Worm (Caenorhabditis elegans) whole organism, mixed stage, embryonic: ENCODE measurements around the gene F23A7.3.

Source experiments
- blmp-1 ChIP-seq: fragments of 150-350 bp; optimal IDR thresholded peaks from 2 replicates; lab custom pipeline; 2014; ENCODE audit warnings: missing biosample characterization, missing genetic modification characterization
- elt-1 ChIP-seq: sonication (generic microtip); optimal IDR thresholded peaks from 2 replicates; lab custom pipeline; 2017; ENCODE audit warnings: missing genetic modification characterization, mild to moderate bottlenecking, missing compliant biosample characterization, antibody characterized with exemption, moderate library complexity, borderline replicate concordance; ENCODE audit not compliant: insufficient read depth
- ham-2 ChIP-seq: fragments of 200-800 bp; sonication (Bioruptor generic); optimal IDR thresholded peaks from 2 replicates; lab custom pipeline; 2018; ENCODE audit warnings: mild to moderate bottlenecking, missing genetic modification characterization, missing compliant biosample characterization
- lin-13 ChIP-seq: fragments of 150-350 bp; optimal IDR thresholded peaks from 2 replicates; lab custom pipeline; 2014; ENCODE audit warnings: missing biosample characterization, missing genetic modification characterization
- nhr-12 ChIP-seq: fragments of 150-350 bp; optimal IDR thresholded peaks from 2 replicates; lab custom pipeline; 2014; ENCODE audit warnings: missing biosample characterization, missing genetic modification characterization
- nhr-28 ChIP-seq: fragments of 150-350 bp; optimal IDR thresholded peaks from 2 replicates; lab custom pipeline; 2014; ENCODE audit warnings: missing biosample characterization, missing genetic modification characterization
- unc-39 ChIP-seq: fragments of 150-350 bp; optimal IDR thresholded peaks from 2 replicates; lab custom pipeline; 2014; ENCODE audit warnings: missing biosample characterization, missing genetic modification characterization

DNA sequence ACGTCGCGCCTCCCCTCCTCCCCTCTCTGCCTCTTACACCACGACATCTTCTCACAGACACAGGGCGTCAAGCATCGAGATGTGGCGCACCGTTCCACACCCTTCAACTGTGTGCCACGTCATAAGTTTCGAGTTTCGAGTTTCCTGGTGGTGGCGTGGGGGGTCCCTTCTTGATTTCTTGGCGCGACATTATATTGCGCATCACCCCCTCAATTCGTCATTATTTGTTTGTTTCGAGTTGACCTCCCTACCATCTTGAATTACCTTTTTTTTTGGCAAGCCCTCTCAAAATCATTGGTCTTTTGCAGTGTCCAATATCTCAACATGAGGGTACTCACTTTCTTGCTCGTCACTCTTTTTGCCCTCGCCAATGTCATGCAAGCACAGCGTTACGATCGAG is 35.7 kb upstream of the F23A7.3 start, which contains the start of gene nlp-67:
- TF ChIP-seq ham-2: no peak
- no peak for TF ChIP-seq unc-39
- no peak for TF ChIP-seq nhr-12 (tag; lab: Kevin White, UChicago)
- no peak for TF ChIP-seq nhr-28
- no peak for TF ChIP-seq lin-13 (tag; lab: Kevin White, UChicago)
- TF ChIP-seq elt-1 (tag; lab: Kevin White, UChicago): no peak
- no peak for TF ChIP-seq blmp-1 (tag; lab: Kevin White, UChicago)
